Worm (Caenorhabditis elegans) whole organism, L2 larva: Measurements from ENCODE around the gene ubh-3.

Experiments used
- egl-27 ChIP-seq: sonication (generic microtip); optimal IDR thresholded peaks from 3 replicates; lab custom pipeline; 2017; ENCODE audit warnings: missing biosample characterization, missing genetic modification reagents, missing genetic modification characterization
- elt-3 ChIP-seq: sonication (generic microtip); optimal IDR thresholded peaks from 2 replicates; lab custom pipeline; 2017; ENCODE audit warnings: missing biosample characterization, missing genetic modification characterization
- fos-1 ChIP-seq: fragments of 150-350 bp; optimal IDR thresholded peaks from 2 replicates; lab custom pipeline; 2014; ENCODE audit warnings: missing biosample characterization, missing genetic modification characterization
- nhr-10 ChIP-seq: sonication (generic microtip); optimal IDR thresholded peaks from 2 replicates; lab custom pipeline; 2017; ENCODE audit warnings: missing biosample characterization, missing genetic modification characterization
- nhr-11 ChIP-seq: fragments of 150-350 bp; optimal IDR thresholded peaks from 2 replicates; lab custom pipeline; 2014; ENCODE audit warnings: missing biosample characterization, missing genetic modification characterization
- nhr-237 ChIP-seq: fragments of 150-350 bp; optimal IDR thresholded peaks from 2 replicates; lab custom pipeline; 2014; ENCODE audit warnings: missing biosample characterization, missing genetic modification characterization
- nhr-25 ChIP-seq: fragments of 150-350 bp; sonication (generic microtip); optimal IDR thresholded peaks from 3 replicates; lab custom pipeline; 2014; ENCODE audit warnings: missing biosample characterization, missing genetic modification characterization
- sma-3 ChIP-seq: sonication (generic microtip); optimal IDR thresholded peaks from 2 replicates; lab custom pipeline; 2016; ENCODE audit warnings: missing genetic modification reagents, missing genetic modification characterization, missing compliant biosample characterization
- unc-55 ChIP-seq: fragments of 150-350 bp; sonication (generic microtip); optimal IDR thresholded peaks from 3 replicates; lab custom pipeline; 2014; ENCODE audit warnings: missing biosample characterization, missing genetic modification reagents, missing genetic modification characterization
- unc-62 ChIP-seq: fragments of 150-350 bp; optimal IDR thresholded peaks from 2 replicates; lab custom pipeline; 2014; ENCODE audit warnings: missing biosample characterization, missing genetic modification reagents, missing genetic modification characterization

ce11 chrV:6456903-6457302 lies 51.7 kb downstream of the ubh-3 start:
- no peak for TF ChIP-seq fos-1 (tag; lab: Kevin White, UChicago)
- no peak for TF ChIP-seq egl-27 (tag; lab: Kevin White, UChicago)
- TF ChIP-seq nhr-10 (tag; lab: Kevin White, UChicago): no peak
- no peak for TF ChIP-seq nhr-237 (tag; lab: Kevin White, UChicago)
- no peak for TF ChIP-seq sma-3 (GFP tag; lab: Kevin White, UChicago)
- TF ChIP-seq elt-3 (tag; lab: Kevin White, UChicago): no peak
- no peak for TF ChIP-seq nhr-11 (tag; lab: Kevin White, UChicago)
- no peak for TF ChIP-seq unc-55 (GFP tag; lab: Kevin White, UChicago)
- no peak for TF ChIP-seq nhr-25 (tag; lab: Kevin White, UChicago)
- TF ChIP-seq unc-62 (GFP tag; lab: Kevin White, UChicago): no peak
